Worm (Caenorhabditis elegans) whole organism, mixed stage, embryonic: ENCODE measurements around the gene Y82E9BL.3.

Experiments
- M03D4.4 ChIP-seq: sonication (generic microtip); optimal IDR thresholded peaks from 2 replicates; lab custom pipeline; 2017; ENCODE audit warnings: mild to moderate bottlenecking, missing genetic modification characterization, missing compliant biosample characterization
- bed-3 ChIP-seq: fragments of 200-800 bp; sonication (Bioruptor generic); optimal IDR thresholded peaks from 3 replicates; lab custom pipeline; 2018; ENCODE audit warnings: mild to moderate bottlenecking, missing genetic modification characterization, moderate library complexity, missing compliant biosample characterization
- blmp-1 ChIP-seq: fragments of 150-350 bp; optimal IDR thresholded peaks from 2 replicates; lab custom pipeline; 2014; ENCODE audit warnings: missing biosample characterization, missing genetic modification characterization
- ceh-39 ChIP-seq: fragments of 150-350 bp; optimal IDR thresholded peaks from 2 replicates; lab custom pipeline; 2014; ENCODE audit warnings: missing biosample characterization, missing genetic modification characterization
- ceh-43 ChIP-seq: fragments of 200-800 bp; sonication (Bioruptor generic); optimal IDR thresholded peaks from 2 replicates; lab custom pipeline; 2018; ENCODE audit warnings: mild to moderate bottlenecking, missing genetic modification characterization, moderate library complexity, missing compliant biosample characterization
- ceh-83 ChIP-seq: fragments of 200-800 bp; sonication (Bioruptor generic); optimal IDR thresholded peaks from 2 replicates; lab custom pipeline; 2018; ENCODE audit warnings: mild to moderate bottlenecking, missing genetic modification characterization, missing compliant biosample characterization
- ces-1 ChIP-seq: fragments of 150-350 bp; optimal IDR thresholded peaks from 2 replicates; lab custom pipeline; 2014; ENCODE audit warnings: missing biosample characterization, missing genetic modification reagents, missing genetic modification characterization
- drap-1 ChIP-seq: fragments of 200-800 bp; sonication (Bioruptor generic); optimal IDR thresholded peaks from 3 replicates; lab custom pipeline; 2018; ENCODE audit warnings: mild to moderate bottlenecking, missing genetic modification characterization, missing compliant biosample characterization
- elt-1 ChIP-seq: sonication (generic microtip); optimal IDR thresholded peaks from 2 replicates; lab custom pipeline; 2017; ENCODE audit warnings: missing genetic modification characterization, mild to moderate bottlenecking, missing compliant biosample characterization, antibody characterized with exemption, moderate library complexity, borderline replicate concordance; ENCODE audit not compliant: insufficient read depth
- flh-1 ChIP-seq: fragments of 200-800 bp; sonication (Bioruptor generic); optimal IDR thresholded peaks from 2 replicates; lab custom pipeline; 2018; ENCODE audit warnings: mild to moderate bottlenecking, missing genetic modification characterization, moderate library complexity, missing compliant biosample characterization
- ham-2 ChIP-seq: fragments of 200-800 bp; sonication (Bioruptor generic); optimal IDR thresholded peaks from 2 replicates; lab custom pipeline; 2018; ENCODE audit warnings: mild to moderate bottlenecking, missing genetic modification characterization, missing compliant biosample characterization
- hlh-1 ChIP-seq: fragments of 150-350 bp; optimal IDR thresholded peaks from 2 replicates; lab custom pipeline; 2014; ENCODE audit warnings: missing biosample characterization, missing genetic modification reagents, missing genetic modification characterization
- lin-32 ChIP-seq: fragments of 200-800 bp; sonication (Bioruptor generic); optimal IDR thresholded peaks from 2 replicates; lab custom pipeline; 2018; ENCODE audit warnings: mild to moderate bottlenecking, missing genetic modification characterization, missing compliant biosample characterization
- mab-5 ChIP-seq: fragments of 150-350 bp; optimal IDR thresholded peaks from 2 replicates; lab custom pipeline; 2014; ENCODE audit warnings: missing biosample characterization, missing genetic modification characterization
- mep-1 ChIP-seq: fragments of 150-350 bp; optimal IDR thresholded peaks from 2 replicates; lab custom pipeline; 2017; ENCODE audit warnings: missing biosample characterization, missing genetic modification reagents, missing genetic modification characterization, inconsistent platforms
- mls-2 ChIP-seq: sonication (generic microtip); optimal IDR thresholded peaks from 2 replicates; lab custom pipeline; 2016; ENCODE audit warnings: mild to moderate bottlenecking, missing genetic modification characterization, moderate library complexity, missing compliant biosample characterization
- nhr-12 ChIP-seq: fragments of 150-350 bp; optimal IDR thresholded peaks from 2 replicates; lab custom pipeline; 2014; ENCODE audit warnings: missing biosample characterization, missing genetic modification characterization
- nhr-2 ChIP-seq: fragments of 150-350 bp; optimal IDR thresholded peaks from 2 replicates; lab custom pipeline; 2014; ENCODE audit warnings: missing biosample characterization, missing genetic modification characterization
- nhr-237 ChIP-seq: fragments of 150-350 bp; optimal IDR thresholded peaks from 2 replicates; lab custom pipeline; 2014; ENCODE audit warnings: missing biosample characterization, missing genetic modification characterization
- nhr-28 ChIP-seq: fragments of 150-350 bp; optimal IDR thresholded peaks from 2 replicates; lab custom pipeline; 2014; ENCODE audit warnings: missing biosample characterization, missing genetic modification characterization
- nhr-76 ChIP-seq: sonication (generic microtip); optimal IDR thresholded peaks from 2 replicates; lab custom pipeline; 2017; ENCODE audit warnings: missing biosample characterization, missing genetic modification characterization
- sem-2 ChIP-seq: fragments of 200-800 bp; sonication (Bioruptor generic); optimal IDR thresholded peaks from 2 replicates; lab custom pipeline; 2018; ENCODE audit warnings: mild to moderate bottlenecking, missing genetic modification characterization, missing compliant biosample characterization
- snpc-4 ChIP-seq: fragments of 150-350 bp; optimal IDR thresholded peaks from 2 replicates; lab custom pipeline; 2014; ENCODE audit warnings: missing biosample characterization, missing genetic modification characterization
- sptf-1 ChIP-seq: sonication (generic microtip); optimal IDR thresholded peaks from 2 replicates; lab custom pipeline; 2017; ENCODE audit warnings: mild to moderate bottlenecking, missing genetic modification characterization, moderate library complexity, missing compliant biosample characterization
- tbx-8 ChIP-seq: fragments of 200-800 bp; sonication (Bioruptor generic); optimal IDR thresholded peaks from 2 replicates; lab custom pipeline; 2018; ENCODE audit warnings: mild to moderate bottlenecking, missing genetic modification characterization, moderate library complexity, missing compliant biosample characterization
- unc-62 ChIP-seq: fragments of 150-350 bp; optimal IDR thresholded peaks from 2 replicates; lab custom pipeline; 2014; ENCODE audit warnings: missing biosample characterization, missing genetic modification reagents, missing genetic modification characterization
- zip-8 ChIP-seq: fragments of 150-350 bp; optimal IDR thresholded peaks from 2 replicates; lab custom pipeline; 2014; ENCODE audit warnings: missing biosample characterization, missing genetic modification characterization
- ztf-11 ChIP-seq: fragments of 150-350 bp; optimal IDR thresholded peaks from 2 replicates; lab custom pipeline; 2014; ENCODE audit warnings: missing biosample characterization, missing genetic modification characterization

The Y82E9BL.3 gene

DNA sequence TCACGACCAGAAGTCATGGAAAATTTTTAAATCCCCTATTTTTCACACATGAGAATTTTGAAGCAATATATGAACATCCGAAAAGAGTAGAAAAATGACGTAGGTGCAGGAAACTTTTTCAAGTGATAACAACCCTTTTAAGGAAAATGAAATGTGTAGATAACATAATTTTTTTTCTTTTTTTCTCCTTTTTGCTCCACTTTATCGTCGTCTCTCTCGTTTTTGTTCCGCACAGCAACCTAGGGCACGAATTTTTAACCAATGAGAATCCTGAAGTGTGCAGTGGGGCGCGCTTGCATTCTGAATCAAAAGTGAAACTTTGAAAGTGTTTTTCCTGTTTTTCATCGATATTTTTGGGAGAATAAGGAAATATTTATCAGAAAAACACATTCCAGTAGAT lies 42.1 kb upstream of the Y82E9BL.3 start:
- TF ChIP-seq ceh-43 (GFP tag; lab: Kevin White, UChicago) = no peak
- TF ChIP-seq hlh-1 = no peak
- TF ChIP-seq unc-62 (GFP tag; lab: Kevin White, UChicago) = no peak
- TF ChIP-seq lin-32 (GFP tag; lab: Kevin White, UChicago) = no peak
- no peak for TF ChIP-seq ham-2 (GFP tag; lab: Kevin White, UChicago)
- no peak for TF ChIP-seq ces-1
- no peak for TF ChIP-seq tbx-8
- TF ChIP-seq sptf-1 = no peak
- TF ChIP-seq elt-1 (tag; lab: Kevin White, UChicago) = no peak
- no peak for TF ChIP-seq ceh-83 (GFP tag; lab: Kevin White, UChicago)
- no peak for TF ChIP-seq M03D4.4
- TF ChIP-seq nhr-12 (tag; lab: Kevin White, UChicago) = no peak

- no peak for TF ChIP-seq ceh-43 (GFP tag; lab: Kevin White, UChicago)
- no peak for TF ChIP-seq sem-2 (GFP tag; lab: Kevin White, UChicago)
Measured at ce11 chrIII:1391752-1392151, 41.1 kb upstream of the Y82E9BL.3 start, which contains the start of gene pals-17. Gene pals-17, minus strand, starts transcription at chrIII:1391852.

DNA sequence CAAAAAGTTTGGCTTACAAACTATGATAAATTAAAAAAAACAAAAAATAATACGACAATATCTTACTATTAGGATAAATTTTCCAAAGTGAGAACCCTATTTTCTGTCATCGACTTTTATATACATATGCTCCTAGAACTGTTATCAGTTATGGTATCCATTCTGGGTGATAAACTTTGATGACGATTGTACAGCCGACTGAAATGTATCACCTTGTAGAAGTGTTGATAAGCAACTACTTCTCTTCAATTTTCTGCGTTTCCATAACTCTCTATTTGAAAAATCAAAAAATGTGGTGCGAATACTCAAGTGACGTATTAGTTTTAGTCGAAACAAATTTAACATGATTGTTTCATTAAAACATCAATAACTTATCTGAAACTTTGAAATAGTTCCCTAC lies 39.3 kb upstream of the Y82E9BL.3 start:
- TF ChIP-seq ceh-83 (GFP tag; lab: Kevin White, UChicago) = no peak
- no peak for TF ChIP-seq mab-5 (tag; lab: Kevin White, UChicago)
- TF ChIP-seq ztf-11 = no peak
- no peak for TF ChIP-seq unc-62 (GFP tag; lab: Kevin White, UChicago)
- no peak for TF ChIP-seq lin-32 (GFP tag; lab: Kevin White, UChicago)

- no peak for TF ChIP-seq blmp-1 (tag; lab: Kevin White, UChicago)
- no peak for TF ChIP-seq nhr-76 (tag; lab: Kevin White, UChicago)
- no peak for TF ChIP-seq mep-1
- TF ChIP-seq flh-1 = no peak
- TF ChIP-seq zip-8 (tag; lab: Kevin White, UChicago) = no peak
- TF ChIP-seq nhr-2 (tag; lab: Kevin White, UChicago) = no peak
- no peak for TF ChIP-seq snpc-4 (tag; lab: Kevin White, UChicago)
- TF ChIP-seq M03D4.4 = no peak
- no peak for TF ChIP-seq elt-1 (tag; lab: Kevin White, UChicago)
- no peak for TF ChIP-seq tbx-8
- no peak for TF ChIP-seq ceh-43 (GFP tag; lab: Kevin White, UChicago)
- no peak for TF ChIP-seq ztf-11
Measured at ce11 chrIII:1388274-1389058, 37.8 kb upstream of the Y82E9BL.3 start, which contains the start of gene pals-20. Gene pals-20, minus strand, starts transcription at chrIII:1388324.

ce11 chrIII:1384694-1385093 lies 34.0 kb upstream of the Y82E9BL.3 start:
- TF ChIP-seq mls-2 (tag; lab: Kevin White, UChicago) (no peak), flh-1 (no peak), drap-1 (GFP tag; lab: Kevin White, UChicago) (no peak), nhr-28 (tag; lab: Kevin White, UChicago) (no peak), nhr-237 (tag; lab: Kevin White, UChicago) (no peak), ces-1 (no peak)
- TF ChIP-seq, all 35 proteins: peak for 0

DNA sequence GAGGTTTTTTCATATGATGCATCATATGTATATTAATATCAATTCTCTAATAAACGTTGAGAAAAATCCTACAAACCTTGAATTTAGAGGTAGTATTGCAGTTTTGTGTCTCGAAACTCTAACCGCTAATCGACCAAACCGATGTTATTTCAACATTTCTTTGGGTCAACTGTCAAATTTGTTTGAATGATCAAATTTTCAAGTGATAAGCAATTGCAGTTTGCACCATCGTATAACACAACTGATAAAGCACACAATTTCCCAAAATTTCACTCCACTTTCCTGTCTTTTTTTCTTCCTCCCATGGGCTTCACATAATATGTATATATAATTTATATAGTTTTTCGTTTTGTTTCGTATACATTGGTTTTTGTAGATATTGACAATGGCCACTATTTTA lies 33.4 kb upstream of the Y82E9BL.3 start, which contains the start of the genes fbxa-138 and Y82E9BR.5:
Gene fbxa-138, minus strand, starts transcription at position 161 of the 400 bp plus-strand sequence.
Gene Y82E9BR.5, plus strand, starts transcription at position 279 of the 400 bp plus-strand sequence.
- no peak for TF ChIP-seq ztf-11
- no peak for TF ChIP-seq mls-2 (tag; lab: Kevin White, UChicago)
- no peak for TF ChIP-seq nhr-2 (tag; lab: Kevin White, UChicago)
- TF ChIP-seq snpc-4 (tag; lab: Kevin White, UChicago) = no peak
- no peak for TF ChIP-seq ceh-83 (GFP tag; lab: Kevin White, UChicago)
- TF ChIP-seq nhr-12 (tag; lab: Kevin White, UChicago) = no peak
- no peak for TF ChIP-seq ham-2 (GFP tag; lab: Kevin White, UChicago)
- no peak for TF ChIP-seq ceh-43 (GFP tag; lab: Kevin White, UChicago)
- no peak for TF ChIP-seq M03D4.4
- TF ChIP-seq ceh-39 (tag; lab: Kevin White, UChicago) = no peak
- no peak for TF ChIP-seq drap-1 (GFP tag; lab: Kevin White, UChicago)
- no peak for TF ChIP-seq sptf-1
- no peak for TF ChIP-seq nhr-237 (tag; lab: Kevin White, UChicago)
- no peak for TF ChIP-seq blmp-1 (tag; lab: Kevin White, UChicago)
- TF ChIP-seq mab-5 (tag; lab: Kevin White, UChicago) = no peak
- no peak for TF ChIP-seq bed-3 (GFP tag; lab: Kevin White, UChicago)
